Worm (Caenorhabditis elegans) whole organism, L4 larva: ENCODE data around the gene C02B8.7.

ENCODE experiments used
- D1046.2 ChIP-seq: fragments of 200-800 bp; sonication (Bioruptor generic); IDR thresholded peaks from 2 replicates; pipeline ENCODE4 v1.3.6; 2022; ENCODE audit warnings: missing genetic modification characterization, missing compliant biosample characterization
- F44E2.7 ChIP-seq: fragments of 200-800 bp; sonication (Bioruptor generic); IDR thresholded peaks from 2 replicates; pipeline ENCODE4 v2.1.2; 2022; ENCODE audit warnings: missing genetic modification characterization, missing compliant biosample characterization
- Y5F2A.4 ChIP-seq: fragments of 200-800 bp; sonication (Bioruptor generic); optimal IDR thresholded peaks from 2 replicates; lab custom pipeline; 2018; ENCODE audit warnings: mild to moderate bottlenecking, missing genetic modification characterization, missing compliant biosample characterization
- Y75B8A.6 ChIP-seq: fragments of 200-800 bp; sonication (Bioruptor generic); IDR thresholded peaks from 2 replicates; pipeline ENCODE4 v1.3.6; 2022; ENCODE audit warnings: missing genetic modification reagents, missing genetic modification characterization, missing compliant biosample characterization
- ZK337.2 ChIP-seq: fragments of 200-800 bp; sonication (Bioruptor generic); IDR thresholded peaks from 2 replicates; pipeline ENCODE4 v1.3.6; 2022; ENCODE audit warnings: missing genetic modification reagents, missing genetic modification characterization, missing compliant biosample characterization
- ZK546.5 ChIP-seq, 2 experiments: sonication (generic microtip); optimal IDR thresholded peaks; 2 replicates each; lab custom pipeline; 2017; ENCODE audit warnings: missing biosample characterization in 2 of 2, missing genetic modification characterization in 2 of 2
- aha-1 ChIP-seq: fragments of 150-350 bp; peaks from one replicate; lab custom pipeline; 2014; ENCODE audit warnings: missing biosample characterization, missing genetic modification characterization
- ama-1 ChIP-seq: fragments of 150-350 bp; optimal IDR thresholded peaks from 2 replicates; lab custom pipeline; 2014; ENCODE audit warnings: inconsistent platforms, mixed read lengths
- ceh-20 ChIP-seq: fragments of 200-800 bp; sonication (Bioruptor generic); IDR thresholded peaks from 2 replicates; pipeline ENCODE4 v1.3.6; 2022; ENCODE audit warnings: missing genetic modification reagents, missing genetic modification characterization, missing compliant biosample characterization
- ceh-28 ChIP-seq: fragments of 150-350 bp; optimal IDR thresholded peaks from 2 replicates; lab custom pipeline; 2014; ENCODE audit warnings: missing biosample characterization, missing genetic modification reagents, missing genetic modification characterization
- daf-16 ChIP-seq, 3 experiments: sonication (generic microtip); optimal IDR thresholded peaks; 2 replicates each; lab custom pipeline; 2016 to 2017; ENCODE audit warnings: missing genetic modification characterization in 3 of 3, missing genetic modification reagents in 3 of 3, mild to moderate bottlenecking in 2 of 3, missing compliant biosample characterization in 2 of 3, missing biosample characterization in 1 of 3, moderate library complexity in 1 of 3
- daf-19 ChIP-seq: fragments of 200-800 bp; sonication (Bioruptor generic); conservative IDR thresholded peaks from 2 replicates; pipeline ENCODE4 v1.3.6; 2022; ENCODE audit warnings: missing genetic modification characterization, missing compliant biosample characterization
- dmd-8 ChIP-seq: fragments of 200-800 bp; sonication (Bioruptor generic); IDR thresholded peaks from 2 replicates; pipeline ENCODE4 v1.3.6; 2022; ENCODE audit warnings: missing genetic modification characterization, missing compliant biosample characterization
- fkh-10 ChIP-seq: fragments of 150-350 bp; optimal IDR thresholded peaks from 2 replicates; lab custom pipeline; 2014; ENCODE audit warnings: missing biosample characterization, missing genetic modification reagents, missing genetic modification characterization
- gei-8 ChIP-seq: fragments of 200-800 bp; sonication (Bioruptor generic); optimal IDR thresholded peaks from 2 replicates; lab custom pipeline; 2018; ENCODE audit warnings: mild to moderate bottlenecking, missing genetic modification characterization, missing compliant biosample characterization
- hif-1 ChIP-seq, 2 experiments: sonication (generic microtip); optimal IDR thresholded peaks; 2 replicates each; lab custom pipeline; 2016 to 2017; ENCODE audit warnings: missing compliant biosample characterization in 2 of 2, missing genetic modification characterization in 2 of 2, missing genetic modification reagents in 2 of 2, missing genotype in 2 of 2, mild to moderate bottlenecking in 1 of 2
- hlh-11 ChIP-seq: fragments of 200-800 bp; sonication (Bioruptor generic); optimal IDR thresholded peaks from 2 replicates; lab custom pipeline; 2018; ENCODE audit warnings: mild to moderate bottlenecking, missing genetic modification characterization, missing compliant biosample characterization
- hlh-30 ChIP-seq: sonication (generic microtip); optimal IDR thresholded peaks from 2 replicates; lab custom pipeline; 2017; ENCODE audit warnings: antibody characterized with exemption, mild to moderate bottlenecking, missing genetic modification characterization, missing compliant biosample characterization; ENCODE audit not compliant: insufficient read depth
- hmg-1.1 ChIP-seq: fragments of 200-800 bp; sonication (Bioruptor generic); IDR thresholded peaks from 2 replicates; pipeline ENCODE4 v1.3.6; 2022; ENCODE audit warnings: missing genetic modification reagents, missing genetic modification characterization, missing compliant biosample characterization
- lim-7 ChIP-seq: fragments of 200-800 bp; sonication (Bioruptor generic); IDR thresholded peaks from 2 replicates; pipeline ENCODE4 v1.3.6; 2022; ENCODE audit warnings: missing genetic modification characterization, missing compliant biosample characterization
- lin-1 ChIP-seq: fragments of 200-800 bp; sonication (Bioruptor generic); IDR thresholded peaks from 2 replicates; pipeline ENCODE4 v1.3.6; 2022; ENCODE audit warnings: missing genetic modification reagents, missing genetic modification characterization, missing compliant biosample characterization
- lsy-2 ChIP-seq, 2 experiments: fragments of 150-350 bp in 1 of 2; sonication (generic microtip) in 1 of 2; optimal IDR thresholded peaks; 2 replicates each; lab custom pipeline; 2014 to 2017; ENCODE audit warnings: missing biosample characterization in 2 of 2, missing genetic modification characterization in 2 of 2
- mes-2 ChIP-seq: sonication (generic microtip); optimal IDR thresholded peaks from 2 replicates; lab custom pipeline; 2016; ENCODE audit warnings: missing genotype, mild to moderate bottlenecking, missing genetic modification characterization, missing compliant biosample characterization; ENCODE audit not compliant: poor library complexity, severe bottlenecking
- nhr-111 ChIP-seq: fragments of 200-800 bp; sonication (Bioruptor generic); optimal IDR thresholded peaks from 2 replicates; lab custom pipeline; 2018; ENCODE audit warnings: mild to moderate bottlenecking, missing genetic modification characterization, missing compliant biosample characterization
- nhr-237 ChIP-seq: sonication (generic microtip); optimal IDR thresholded peaks from 2 replicates; lab custom pipeline; 2017; ENCODE audit warnings: missing biosample characterization, missing genetic modification characterization
- nhr-28 ChIP-seq: fragments of 150-350 bp; optimal IDR thresholded peaks from 2 replicates; lab custom pipeline; 2014; ENCODE audit warnings: missing biosample characterization, missing genetic modification characterization
- nhr-42 ChIP-seq: fragments of 200-800 bp; sonication (Bioruptor generic); IDR thresholded peaks from 2 replicates; pipeline ENCODE4 v1.3.6; 2022; ENCODE audit warnings: missing genetic modification characterization, missing compliant biosample characterization
- nhr-48 ChIP-seq: sonication (generic microtip); optimal IDR thresholded peaks from 2 replicates; lab custom pipeline; 2016; ENCODE audit warnings: mild to moderate bottlenecking, missing genetic modification characterization, missing compliant biosample characterization
- pha-4 ChIP-seq, 2 experiments: fragments of 150-350 bp in 1 of 2; fragments of 200-800 bp in 1 of 2; sonication (Bioruptor generic) in 1 of 2; IDR thresholded peaks in 1 of 2; optimal IDR thresholded peaks in 1 of 2; 2 replicates each; pipeline versions ENCODE4 v1.3.6 to Lab custom; 2014 to 2022; ENCODE audit warnings: missing genetic modification characterization in 2 of 2, missing genetic modification reagents in 2 of 2, missing biosample characterization in 1 of 2, missing compliant biosample characterization in 1 of 2
- saeg-2 ChIP-seq: fragments of 200-800 bp; sonication (Bioruptor generic); IDR thresholded peaks from 2 replicates; pipeline ENCODE4 v1.3.6; 2022; ENCODE audit warnings: missing genetic modification reagents, missing genetic modification characterization, missing compliant biosample characterization
- sdz-12 ChIP-seq: fragments of 200-800 bp; sonication (Bioruptor generic); optimal IDR thresholded peaks from 2 replicates; lab custom pipeline; 2018; ENCODE audit warnings: mild to moderate bottlenecking, missing genetic modification characterization, missing compliant biosample characterization
- snpc-4 ChIP-seq: fragments of 150-350 bp; optimal IDR thresholded peaks from 2 replicates; lab custom pipeline; 2014; ENCODE audit warnings: missing biosample characterization, missing genetic modification characterization
- tra-1 ChIP-seq: fragments of 200-800 bp; sonication (Bioruptor generic); IDR thresholded peaks from 2 replicates; pipeline ENCODE4 v1.3.6; 2022; ENCODE audit warnings: missing genetic modification reagents, missing genetic modification characterization, missing compliant biosample characterization
- vab-7 ChIP-seq: fragments of 200-800 bp; sonication (Bioruptor generic); IDR thresholded peaks from 2 replicates; pipeline ENCODE4 v1.3.6; 2022; ENCODE audit warnings: missing genetic modification reagents, missing genetic modification characterization, missing compliant biosample characterization
- zfp-2 ChIP-seq: sonication (generic microtip); optimal IDR thresholded peaks from 2 replicates; lab custom pipeline; 2016; ENCODE audit warnings: mild to moderate bottlenecking, missing genetic modification characterization, missing compliant biosample characterization
- zip-11 ChIP-seq: fragments of 200-800 bp; sonication (Bioruptor generic); IDR thresholded peaks from 2 replicates; pipeline ENCODE4 v1.3.6; 2022; ENCODE audit warnings: missing genetic modification characterization, missing compliant biosample characterization

Gene C02B8.7

ce11 chrX:8089266-8089909 is 48.3 kb downstream of the C02B8.7 start (continued):
- TF ChIP-seq ZK546.5 (tag; optimal IDR thresholded peaks at IDR 0.05; lab: Kevin White, UChicago) (no peak), zip-11 (GFP tag; lab: Robert Waterston, UW) (no peak), hif-1 (tag; optimal IDR thresholded peaks at IDR 0.05; lab: Kevin White, UChicago) (no peak), Y75B8A.6 (no peak), pha-4 (GFP tag; IDR thresholded peaks at IDR 0.05; lab: Robert Waterston, UW) (no peak), pha-4 (tag; optimal IDR thresholded peaks at IDR 0.05; lab: Kevin White, UChicago) (no peak), D1046.2 (GFP tag; lab: Robert Waterston, UW) (no peak), mes-2 (tag; lab: Kevin White, UChicago) (peak; percentile 39), fkh-10 (GFP tag; lab: Kevin White, UChicago) (no peak), hlh-30 (tag; lab: Kevin White, UChicago) (no peak), ZK337.2 (GFP tag; lab: Robert Waterston, UW) (no peak), lin-1 (GFP tag; lab: Robert Waterston, UW) (no peak), lim-7 (no peak), zfp-2 (tag; lab: Kevin White, UChicago) (no peak), F44E2.7 (GFP tag; lab: Robert Waterston, UW) (no peak), snpc-4 (tag; lab: Kevin White, UChicago) (no peak), gei-8 (GFP tag; lab: Kevin White, UChicago) (no peak), vab-7 (GFP tag; lab: Robert Waterston, UW) (no peak), nhr-42 (no peak), aha-1 (tag; lab: Kevin White, UChicago) (peak; percentile 13), hlh-11 (tag; lab: Kevin White, UChicago) (peak; percentile 47), Y5F2A.4 (GFP tag; lab: Kevin White, UChicago) (no peak), nhr-48 (no peak)

- TF ChIP-seq saeg-2 (no peak), vab-7 (GFP tag; lab: Robert Waterston, UW) (0 out of 2 replicates have a peak, but pooled peaks have one; percentile 13), hif-1 (tag; optimal IDR thresholded peaks at IDR 0.05; lab: Kevin White, UChicago) (peak in 1 of 2 experiments; percentile 56), sdz-12 (peak; percentile 18), ZK337.2 (GFP tag; lab: Robert Waterston, UW) (no peak), daf-19 (GFP tag; lab: Robert Waterston, UW) (no peak), ama-1 (lab: Kevin White, UChicago) (no peak), dmd-8 (GFP tag; lab: Robert Waterston, UW) (no peak), hmg-1.1 (GFP tag; lab: Robert Waterston, UW) (no peak), tra-1 (GFP tag; lab: Robert Waterston, UW) (0 out of 2 replicates have a peak, but pooled peaks have one; percentile 35), ceh-20 (GFP tag; lab: Robert Waterston, UW) (no peak), nhr-111 (GFP tag; lab: Kevin White, UChicago) (no peak), nhr-28 (no peak), lsy-2 (tag; optimal IDR thresholded peaks at IDR 0.05; lab: Kevin White, UChicago) (no peak), nhr-237 (tag; lab: Kevin White, UChicago) (no peak), ceh-28 (tag; lab: Kevin White, UChicago) (no peak), lim-7 (0 out of 2 replicates have a peak, but pooled peaks have one; percentile 40), daf-16 (GFP tag; optimal IDR thresholded peaks at IDR 0.05; lab: Kevin White, UChicago) (no peak), daf-16 (tag; optimal IDR thresholded peaks at IDR 0.05; lab: Kevin White, UChicago) (no peak)
Observed at ce11 chrX:8088474-8088873, 49.2 kb downstream of the C02B8.7 start, which contains the start of gene vem-1. Gene vem-1 (minus strand): TSS chrX:8088574.
